Worm (Caenorhabditis elegans) whole organism, early embryonic: ENCODE measurements around the gene nuaf-3.

Experiments used
- B0310.2 ChIP-seq: sonication (generic microtip); optimal IDR thresholded peaks from 2 replicates; lab custom pipeline; 2016; ENCODE audit warnings: mild to moderate bottlenecking, missing genetic modification characterization, missing compliant biosample characterization
- F13C5.2 ChIP-seq: sonication (generic microtip); optimal IDR thresholded peaks from 2 replicates; lab custom pipeline; 2017; ENCODE audit warnings: mild to moderate bottlenecking, missing genetic modification characterization, inconsistent platforms, missing compliant biosample characterization
- aly-1 ChIP-seq: sonication (generic microtip); optimal IDR thresholded peaks from 2 replicates; lab custom pipeline; 2016; ENCODE audit warnings: missing genetic modification characterization, missing compliant biosample characterization
- ama-1 ChIP-seq: fragments of 150-350 bp; optimal IDR thresholded peaks from 2 replicates; lab custom pipeline; 2014
- ceh-13 ChIP-seq: fragments of 200-800 bp; sonication (Bioruptor generic); optimal IDR thresholded peaks from 2 replicates; lab custom pipeline; 2018; ENCODE audit warnings: mild to moderate bottlenecking, missing genetic modification characterization, missing compliant biosample characterization
- ceh-36 ChIP-seq: sonication (generic microtip); optimal IDR thresholded peaks from 2 replicates; lab custom pipeline; 2016; ENCODE audit warnings: missing genetic modification characterization, inconsistent platforms, missing compliant biosample characterization
- ets-7 ChIP-seq: sonication (generic microtip); optimal IDR thresholded peaks from 2 replicates; lab custom pipeline; 2016; ENCODE audit warnings: missing genotype, missing genetic modification characterization, missing compliant biosample characterization
- flt-1 ChIP-seq: fragments of 200-800 bp; sonication (Bioruptor generic); IDR thresholded peaks from 2 replicates; pipeline ENCODE4 v1.3.6; 2022; ENCODE audit warnings: missing genetic modification characterization, missing compliant biosample characterization
- hmbx-1 ChIP-seq: sonication (generic microtip); optimal IDR thresholded peaks from 2 replicates; lab custom pipeline; 2016; ENCODE audit warnings: mild to moderate bottlenecking, missing genetic modification characterization, missing compliant biosample characterization
- hmg-4 ChIP-seq: fragments of 200-800 bp; sonication (Bioruptor generic); optimal IDR thresholded peaks from 2 replicates; lab custom pipeline; 2018; ENCODE audit warnings: mild to moderate bottlenecking, missing genetic modification characterization, missing compliant biosample characterization
- hnd-1 ChIP-seq: sonication (generic microtip); optimal IDR thresholded peaks from 2 replicates; lab custom pipeline; 2016; ENCODE audit warnings: missing genetic modification characterization, missing compliant biosample characterization
- pes-1 ChIP-seq: fragments of 200-800 bp; sonication (Bioruptor generic); IDR thresholded peaks from 2 replicates; pipeline ENCODE4 v1.3.6; 2022; ENCODE audit warnings: missing genetic modification reagents, missing genetic modification characterization, missing compliant biosample characterization
- scrt-1 ChIP-seq: fragments of 200-800 bp; sonication (Bioruptor generic); IDR thresholded peaks from 2 replicates; pipeline ENCODE4 v1.3.6; 2022; ENCODE audit warnings: missing genetic modification characterization, missing compliant biosample characterization
- sea-1 ChIP-seq: fragments of 200-800 bp; sonication (Bioruptor generic); conservative IDR thresholded peaks from 2 replicates; pipeline ENCODE4 v1.3.6; 2022; ENCODE audit warnings: missing genetic modification characterization, missing compliant biosample characterization
- tbx-11 ChIP-seq: fragments of 200-800 bp; sonication (Bioruptor generic); IDR thresholded peaks from 2 replicates; pipeline ENCODE4 v1.3.6; 2022; ENCODE audit warnings: missing genetic modification characterization, missing compliant biosample characterization
- tbx-37 ChIP-seq: fragments of 200-800 bp; sonication (Bioruptor generic); conservative IDR thresholded peaks from 2 replicates; pipeline ENCODE4 v1.3.6; 2022; ENCODE audit warnings: missing genetic modification reagents, missing genetic modification characterization, missing compliant biosample characterization
- tra-4 ChIP-seq: sonication (generic microtip); optimal IDR thresholded peaks from 2 replicates; lab custom pipeline; 2017; ENCODE audit warnings: missing genetic modification characterization, missing compliant biosample characterization

nuaf-3 gene

ce11 chrIV:11183991-11184390 is at the start of gene nuaf-3:
nuaf-3 (plus strand) TSS chrIV:11184291.
- TF ChIP-seq B0310.2 (tag; lab: Kevin White, UChicago) (no peak), hmbx-1 (tag; lab: Kevin White, UChicago) (no peak), scrt-1 (no peak), ets-7 (tag; lab: Kevin White, UChicago) (no peak), aly-1 (tag; lab: Kevin White, UChicago) (no peak), sea-1 (GFP tag; lab: Robert Waterston, UW) (no peak), ceh-13 (GFP tag; lab: Kevin White, UChicago) (no peak), tbx-37 (GFP tag; lab: Robert Waterston, UW) (no peak), F13C5.2 (tag; lab: Kevin White, UChicago) (no peak), flt-1 (no peak), ama-1 (lab: Kevin White, UChicago) (no peak), tbx-11 (GFP tag; lab: Robert Waterston, UW) (no peak), hnd-1 (tag; lab: Kevin White, UChicago) (no peak)

ce11 chrIV:11142314-11143227 is 41.5 kb upstream of the nuaf-3 start, which contains the start of gene skih-2:
skih-2 (minus strand) TSS chrIV:11142364.
- TF ChIP-seq ets-7 (tag; lab: Kevin White, UChicago) (no peak), hmg-4 (GFP tag; lab: Kevin White, UChicago) (no peak), hnd-1 (tag; lab: Kevin White, UChicago) (no peak), scrt-1 (no peak), tbx-37 (GFP tag; lab: Robert Waterston, UW) (no peak), B0310.2 (tag; lab: Kevin White, UChicago) (no peak), F13C5.2 (tag; lab: Kevin White, UChicago) (no peak), pes-1 (GFP tag; lab: Robert Waterston, UW) (no peak), ama-1 (lab: Kevin White, UChicago) (no peak), hmbx-1 (tag; lab: Kevin White, UChicago) (no peak), aly-1 (tag; lab: Kevin White, UChicago) (no peak), tbx-11 (GFP tag; lab: Robert Waterston, UW) (no peak), tra-4 (tag; lab: Kevin White, UChicago) (no peak), ceh-36 (tag; lab: Kevin White, UChicago) (no peak), flt-1 (no peak), ceh-13 (GFP tag; lab: Kevin White, UChicago) (no peak), sea-1 (GFP tag; lab: Robert Waterston, UW) (no peak)

ce11 chrIV:11143228-11143444 is 41.0 kb upstream of the nuaf-3 start, which contains the start of gene F01G4.4:
F01G4.4 (plus strand) TSS chrIV:11143345.
- TF ChIP-seq B0310.2 (tag; lab: Kevin White, UChicago) (no peak), ets-7 (tag; lab: Kevin White, UChicago) (no peak)

- no peak for TF ChIP-seq sea-1 (GFP tag; lab: Robert Waterston, UW)
- no peak for TF ChIP-seq F13C5.2 (tag; lab: Kevin White, UChicago)
- TF ChIP-seq tbx-37 (GFP tag; lab: Robert Waterston, UW) = no peak
- no peak for TF ChIP-seq tra-4 (tag; lab: Kevin White, UChicago)
- no peak for TF ChIP-seq hnd-1 (tag; lab: Kevin White, UChicago)
- TF ChIP-seq hmbx-1 (tag; lab: Kevin White, UChicago) = no peak
- TF ChIP-seq ceh-36 (tag; lab: Kevin White, UChicago) = no peak
Measured at ce11 chrIV:11145929-11146339, 38.2 kb upstream of the nuaf-3 start.

- TF ChIP-seq aly-1 (tag; lab: Kevin White, UChicago) (no peak), ceh-36 (tag; lab: Kevin White, UChicago) (no peak), pes-1 (GFP tag; lab: Robert Waterston, UW) (no peak), hmbx-1 (tag; lab: Kevin White, UChicago) (no peak), tbx-37 (GFP tag; lab: Robert Waterston, UW) (no peak), F13C5.2 (tag; lab: Kevin White, UChicago) (no peak), ama-1 (lab: Kevin White, UChicago) (no peak), tbx-11 (GFP tag; lab: Robert Waterston, UW) (no peak), B0310.2 (tag; lab: Kevin White, UChicago) (no peak), sea-1 (GFP tag; lab: Robert Waterston, UW) (no peak), ceh-13 (GFP tag; lab: Kevin White, UChicago) (no peak), ets-7 (tag; lab: Kevin White, UChicago) (no peak), tra-4 (tag; lab: Kevin White, UChicago) (no peak), flt-1 (no peak), scrt-1 (no peak), hmg-4 (GFP tag; lab: Kevin White, UChicago) (no peak), hnd-1 (tag; lab: Kevin White, UChicago) (no peak)
Measured at ce11 chrIV:11146492-11146891, 37.6 kb upstream of the nuaf-3 start.

ce11 chrIV:11146962-11147470 is 37.1 kb upstream of the nuaf-3 start, which contains the start of gene pigq-1:
pigq-1 (minus strand) TSS chrIV:11147247.
- no peak for TF ChIP-seq F13C5.2 (tag; lab: Kevin White, UChicago)
- TF ChIP-seq hmbx-1 (tag; lab: Kevin White, UChicago) = no peak
- TF ChIP-seq ama-1 (lab: Kevin White, UChicago) = no peak
- no peak for TF ChIP-seq hmg-4 (GFP tag; lab: Kevin White, UChicago)
- TF ChIP-seq ets-7 (tag; lab: Kevin White, UChicago) = no peak
- TF ChIP-seq ceh-13 (GFP tag; lab: Kevin White, UChicago) = no peak
- TF ChIP-seq ceh-36 (tag; lab: Kevin White, UChicago) = no peak
- TF ChIP-seq B0310.2 (tag; lab: Kevin White, UChicago) = no peak
